Fruit fly (Drosophila melanogaster) whole organism, adult: ENCODE data around the gene Agxt.

Source experiments
- CG7101 ChIP-seq: fragments of 200-800 bp; sonication (Bioruptor generic); optimal IDR thresholded peaks from 2 replicates; lab custom pipeline; 2018; ENCODE audit warnings: missing biosample characterization, mild to moderate bottlenecking, missing genetic modification characterization, moderate library complexity
- Hr96 ChIP-seq: fragments of 200-800 bp; sonication (Bioruptor generic); optimal IDR thresholded peaks from 2 replicates; lab custom pipeline; 2016; ENCODE audit warnings: missing biosample characterization, missing genetic modification characterization
- Mnt ChIP-seq: fragments of 200-800 bp; sonication (Bioruptor generic); optimal IDR thresholded peaks from 2 replicates; lab custom pipeline; 2016; ENCODE audit warnings: missing biosample characterization, mild to moderate bottlenecking, missing genetic modification characterization
- kay ChIP-seq: fragments of 200-800 bp; sonication (Bioruptor generic); peaks from one replicate; lab custom pipeline; 2016; ENCODE audit warnings: missing biosample characterization, missing genetic modification characterization, borderline replicate concordance
- pad ChIP-seq: fragments of 200-800 bp; sonication (Bioruptor generic); optimal IDR thresholded peaks from 3 replicates; lab custom pipeline; 2017; ENCODE audit warnings: missing biosample characterization, missing genetic modification characterization, mild to moderate bottlenecking, moderate library complexity, missing genetic modification reagents

DNA sequence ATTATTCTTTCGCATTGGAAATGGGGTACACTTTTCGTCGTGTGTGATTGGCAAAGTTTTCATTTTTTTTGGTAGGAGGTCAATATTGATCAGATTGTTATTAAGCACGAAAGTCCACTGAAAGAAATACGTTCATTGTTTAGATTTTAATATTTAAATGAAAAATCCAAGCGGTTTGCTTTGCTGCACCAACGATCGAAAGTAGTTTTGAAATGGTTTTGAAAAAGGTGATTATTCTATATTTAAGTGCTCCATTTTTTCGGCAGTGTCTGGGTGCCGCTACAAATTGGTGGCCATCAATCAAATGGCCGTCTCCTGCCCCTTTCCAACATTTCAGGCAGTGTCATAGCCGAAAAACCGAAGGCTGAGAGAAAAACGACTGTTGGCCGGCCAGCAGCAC, 45.7 kb downstream of the Agxt start:
- TF ChIP-seq kay (GFP tag; lab: Kevin White, UChicago) (no peak), pad (GFP tag; lab: Kevin White, UChicago) (no peak), Hr96 (GFP tag; lab: Kevin White, UChicago) (no peak), CG7101 (tag; lab: Kevin White, UChicago) (no peak), Mnt (no peak)
